Fruit fly (Drosophila melanogaster) whole organism, embryonic: ENCODE measurements around the gene CG3815.

Experiments
- ATbp ChIP-seq: fragments of 200-800 bp; sonication (Bioruptor generic); optimal IDR thresholded peaks from 2 replicates; lab custom pipeline; 2017; ENCODE audit warnings: missing biosample characterization, mild to moderate bottlenecking, missing genetic modification characterization, missing genetic modification reagents
- Abd-B ChIP-seq: fragments of 200-800 bp; sonication (Bioruptor generic); optimal IDR thresholded peaks from 2 replicates; lab custom pipeline; 2018; ENCODE audit warnings: missing biosample characterization, mild to moderate bottlenecking, missing genetic modification characterization, moderate library complexity
- Adf1 ChIP-seq: fragments of 200-800 bp; sonication (Bioruptor generic); IDR thresholded peaks from 2 replicates; pipeline ENCODE4 v1.3.6; 2022; ENCODE audit warnings: missing biosample characterization, missing genetic modification characterization
- CG10959 ChIP-seq: fragments of 200-800 bp; sonication (Bioruptor generic); IDR thresholded peaks from 2 replicates; pipeline ENCODE4 v1.3.6; 2022; ENCODE audit warnings: missing biosample characterization, missing genetic modification characterization
- CG12071 ChIP-seq: fragments of 200-800 bp; sonication (Bioruptor generic); optimal IDR thresholded peaks from 3 replicates; lab custom pipeline; 2018; ENCODE audit warnings: missing biosample characterization, mild to moderate bottlenecking, missing genetic modification characterization
- CG12299 ChIP-seq: fragments of 200-800 bp; sonication (Bioruptor generic); optimal IDR thresholded peaks from 2 replicates; lab custom pipeline; 2018; ENCODE audit warnings: missing biosample characterization, mild to moderate bottlenecking, missing genetic modification characterization
- CG13894 ChIP-seq: fragments of 200-800 bp; sonication (Bioruptor generic); optimal IDR thresholded peaks from 3 replicates; lab custom pipeline; 2018; ENCODE audit warnings: missing biosample characterization, mild to moderate bottlenecking, missing genetic modification characterization, moderate library complexity
- CG15514 ChIP-seq: fragments of 200-800 bp; sonication (Bioruptor generic); optimal IDR thresholded peaks from 3 replicates; lab custom pipeline; 2017; ENCODE audit warnings: missing biosample characterization, missing genetic modification characterization, mild to moderate bottlenecking, moderate library complexity, missing genetic modification reagents
- CG1603 ChIP-seq: fragments of 200-800 bp; sonication (Bioruptor generic); optimal IDR thresholded peaks from 2 replicates; lab custom pipeline; 2019; ENCODE audit warnings: missing biosample characterization, mild to moderate bottlenecking, missing genetic modification characterization, moderate library complexity
- CG2199 ChIP-seq: fragments of 200-800 bp; sonication (Bioruptor generic); IDR thresholded peaks from 3 replicates; pipeline ENCODE4 v1.3.6; 2022; ENCODE audit warnings: missing biosample characterization, missing genetic modification characterization
- CG4328 ChIP-seq: fragments of 200-800 bp; sonication (Bioruptor generic); optimal IDR thresholded peaks from 3 replicates; lab custom pipeline; 2017; ENCODE audit warnings: missing biosample characterization, missing genetic modification reagents, missing genetic modification characterization
- CG4820 ChIP-seq: fragments of 200-800 bp; sonication (Bioruptor generic); optimal IDR thresholded peaks from 3 replicates; lab custom pipeline; 2016; ENCODE audit warnings: missing biosample characterization, missing genetic modification characterization
- CG6272 ChIP-seq: fragments of 200-800 bp; sonication (Bioruptor generic); IDR thresholded peaks from 2 replicates; pipeline ENCODE4 v1.3.6; 2022; ENCODE audit warnings: missing biosample characterization, missing genetic modification characterization
- CG6854 ChIP-seq: fragments of 200-800 bp; sonication (Bioruptor generic); optimal IDR thresholded peaks from 3 replicates; lab custom pipeline; 2017; ENCODE audit warnings: missing biosample characterization, mild to moderate bottlenecking, missing genetic modification characterization
- CG8089 ChIP-seq: fragments of 200-800 bp; sonication (Bioruptor generic); optimal IDR thresholded peaks from 3 replicates; lab custom pipeline; 2016; ENCODE audit warnings: missing biosample characterization, missing genetic modification characterization
- CG8388 ChIP-seq: fragments of 200-800 bp; sonication (Bioruptor generic); optimal IDR thresholded peaks from 2 replicates; lab custom pipeline; 2019; ENCODE audit warnings: missing biosample characterization, mild to moderate bottlenecking, missing genetic modification characterization, moderate library complexity
- Chrac-16 ChIP-seq: fragments of 200-800 bp; sonication (Bioruptor generic); optimal IDR thresholded peaks from 3 replicates; lab custom pipeline; 2016; ENCODE audit warnings: missing biosample characterization, missing genetic modification characterization
- D19B ChIP-seq: fragments of 200-800 bp; sonication (Bioruptor generic); optimal IDR thresholded peaks from 2 replicates; lab custom pipeline; 2017; ENCODE audit warnings: missing biosample characterization, mild to moderate bottlenecking, missing genetic modification characterization
- Dll ChIP-seq: fragments of 200-800 bp; sonication (Bioruptor generic); IDR thresholded peaks from 4 replicates; pipeline ENCODE4 v1.3.6; 2022; ENCODE audit warnings: missing biosample characterization, missing genetic modification characterization; ENCODE audit not compliant: partially characterized antibody
- Drgx ChIP-seq: fragments of 200-800 bp; sonication (Bioruptor generic); IDR thresholded peaks from 2 replicates; pipeline ENCODE4 v1.3.6; 2022; ENCODE audit warnings: missing biosample characterization, missing genetic modification characterization
- Hey ChIP-seq: fragments of 200-800 bp; sonication (Bioruptor generic); optimal IDR thresholded peaks from 3 replicates; lab custom pipeline; 2018; ENCODE audit warnings: missing biosample characterization, mild to moderate bottlenecking, missing genetic modification characterization
- Hmr ChIP-seq: fragments of 200-800 bp; sonication (Bioruptor generic); optimal IDR thresholded peaks from 3 replicates; lab custom pipeline; 2017; ENCODE audit warnings: mild to moderate bottlenecking, missing biosample characterization, missing genetic modification reagents, missing genetic modification characterization
- Jarid2 ChIP-seq: fragments of 200-800 bp; sonication (Bioruptor generic); optimal IDR thresholded peaks from 3 replicates; lab custom pipeline; 2017; ENCODE audit warnings: mild to moderate bottlenecking, missing biosample characterization, missing genetic modification reagents, missing genetic modification characterization
- Myb ChIP-seq: fragments of 200-800 bp; sonication (Bioruptor generic); optimal IDR thresholded peaks from 2 replicates; lab custom pipeline; 2016; ENCODE audit warnings: missing biosample characterization, missing genetic modification characterization
- Neu2 ChIP-seq: fragments of 200-800 bp; sonication (Bioruptor generic); optimal IDR thresholded peaks from 3 replicates; lab custom pipeline; 2016; ENCODE audit warnings: missing biosample characterization, missing genetic modification characterization, borderline replicate concordance
- Scr ChIP-seq: fragments of 200-800 bp; sonication (Bioruptor generic); IDR thresholded peaks from 2 replicates; pipeline ENCODE4 v1.3.6; 2022; ENCODE audit warnings: missing biosample characterization, missing genetic modification characterization; ENCODE audit not compliant: partially characterized antibody
- Side ChIP-seq: fragments of 200-800 bp; sonication (Bioruptor generic); optimal IDR thresholded peaks from 2 replicates; lab custom pipeline; 2016; ENCODE audit warnings: missing biosample characterization, missing genetic modification characterization
- Sry-β ChIP-seq: fragments of 200-800 bp; sonication (Bioruptor generic); optimal IDR thresholded peaks from 2 replicates; lab custom pipeline; 2018; ENCODE audit warnings: missing biosample characterization, mild to moderate bottlenecking, missing genetic modification characterization, moderate library complexity
- Tbp ChIP-seq: fragments of >200 bp; optimal IDR thresholded peaks from 2 replicates; lab custom pipeline; 2018; ENCODE audit warnings: missing biosample characterization, missing genetic modification characterization
- Usf ChIP-seq: fragments of 200-800 bp; sonication (Bioruptor generic); optimal IDR thresholded peaks from 2 replicates; lab custom pipeline; 2017; ENCODE audit warnings: missing genotype, missing biosample characterization, missing genetic modification characterization
- Vsx1 ChIP-seq: fragments of 200-800 bp; sonication (Bioruptor generic); optimal IDR thresholded peaks from 2 replicates; lab custom pipeline; 2017; ENCODE audit warnings: missing biosample characterization, mild to moderate bottlenecking, missing genetic modification characterization, missing genetic modification reagents
- Xbp1 ChIP-seq: fragments of 200-800 bp; sonication (Bioruptor generic); optimal IDR thresholded peaks from 3 replicates; lab custom pipeline; 2016; ENCODE audit warnings: missing biosample characterization, mild to moderate bottlenecking, missing genetic modification characterization
- ara ChIP-seq: fragments of 200-800 bp; sonication (Bioruptor generic); IDR thresholded peaks from 2 replicates; pipeline ENCODE4 v1.3.6; 2022; ENCODE audit warnings: missing biosample characterization, missing genetic modification characterization
- bcd ChIP-seq: fragments of 200-800 bp; sonication (Bioruptor generic); optimal IDR thresholded peaks from 2 replicates; lab custom pipeline; 2017; ENCODE audit warnings: missing biosample characterization, mild to moderate bottlenecking, missing genetic modification characterization
- bowl ChIP-seq: fragments of 200-800 bp; sonication (Bioruptor generic); IDR thresholded peaks from 2 replicates; pipeline ENCODE4 v1.3.6; 2022; ENCODE audit warnings: missing biosample characterization, missing genetic modification characterization
- crc ChIP-seq: fragments of 200-800 bp; sonication (Bioruptor generic); optimal IDR thresholded peaks from 2 replicates; lab custom pipeline; 2016; ENCODE audit warnings: missing biosample characterization, missing genetic modification characterization
- danr ChIP-seq: fragments of 200-800 bp; sonication (Bioruptor generic); IDR thresholded peaks from 2 replicates; pipeline ENCODE4 v1.3.6; 2022; ENCODE audit warnings: missing biosample characterization, missing genetic modification characterization
- eve ChIP-seq, 2 experiments: fragments of >200 bp; optimal IDR thresholded peaks; 2 replicates each; lab custom pipeline; 2017; ENCODE audit warnings: missing biosample characterization in 2 of 2, missing genetic modification characterization in 2 of 2
- fd3F ChIP-seq: fragments of 200-800 bp; sonication (Bioruptor generic); optimal IDR thresholded peaks from 2 replicates; lab custom pipeline; 2018; ENCODE audit warnings: missing biosample characterization, mild to moderate bottlenecking, missing genetic modification characterization, moderate library complexity
- gcm ChIP-seq: fragments of 200-800 bp; sonication (Bioruptor generic); optimal IDR thresholded peaks from 2 replicates; lab custom pipeline; 2019; ENCODE audit warnings: missing biosample characterization, mild to moderate bottlenecking, missing genetic modification characterization, moderate library complexity
- gro ChIP-seq: fragments of 200-800 bp; sonication (Bioruptor generic); optimal IDR thresholded peaks from 2 replicates; lab custom pipeline; 2016; ENCODE audit warnings: missing biosample characterization, missing genetic modification characterization
- jing ChIP-seq: fragments of 200-800 bp; sonication (Bioruptor generic); optimal IDR thresholded peaks from 2 replicates; lab custom pipeline; 2018; ENCODE audit warnings: missing biosample characterization, mild to moderate bottlenecking, missing genetic modification characterization
- jumu ChIP-seq: fragments of 200-800 bp; sonication (Bioruptor generic); optimal IDR thresholded peaks from 3 replicates; lab custom pipeline; 2016; ENCODE audit warnings: missing biosample characterization, missing genetic modification characterization
- mld ChIP-seq: fragments of 200-800 bp; sonication (Bioruptor generic); IDR thresholded peaks from 3 replicates; pipeline ENCODE4 v1.3.6; 2022; ENCODE audit warnings: missing biosample characterization, missing genetic modification characterization; ENCODE audit not compliant: partially characterized antibody
- nau ChIP-seq: fragments of 200-800 bp; sonication (Bioruptor generic); optimal IDR thresholded peaks from 3 replicates; lab custom pipeline; 2017; ENCODE audit warnings: missing biosample characterization, mild to moderate bottlenecking, missing genetic modification characterization, missing genetic modification reagents
- pan ChIP-seq, 4 experiments: fragments of >200 bp in 3 of 4; fragments of 200-800 bp in 1 of 4; sonication (Bioruptor generic) in 1 of 4; optimal IDR thresholded peaks in 3 of 4; IDR thresholded peaks in 1 of 4; 2 replicates each; pipeline versions ENCODE4 v1.3.6 to Lab custom; 2017 to 2022; ENCODE audit warnings: missing biosample characterization in 2 of 4, missing genetic modification characterization in 2 of 4, mixed read lengths in 1 of 4
- slou ChIP-seq: fragments of 200-800 bp; sonication (Bioruptor generic); optimal IDR thresholded peaks from 3 replicates; lab custom pipeline; 2016; ENCODE audit warnings: missing biosample characterization, missing genetic modification characterization
- so ChIP-seq: fragments of 200-800 bp; sonication (Bioruptor generic); IDR thresholded peaks from 3 replicates; pipeline ENCODE4 v1.3.6; 2022; ENCODE audit warnings: missing biosample characterization, missing genetic modification characterization
- sob ChIP-seq: fragments of 200-800 bp; sonication (Bioruptor generic); IDR thresholded peaks from 2 replicates; pipeline ENCODE4 v1.3.6; 2022; ENCODE audit warnings: missing biosample characterization, missing genetic modification characterization
- wek ChIP-seq: fragments of 200-800 bp; sonication (Bioruptor generic); optimal IDR thresholded peaks from 3 replicates; lab custom pipeline; 2018; ENCODE audit warnings: missing biosample characterization, mild to moderate bottlenecking, missing genetic modification characterization, moderate library complexity

The CG3815 gene

DNA sequence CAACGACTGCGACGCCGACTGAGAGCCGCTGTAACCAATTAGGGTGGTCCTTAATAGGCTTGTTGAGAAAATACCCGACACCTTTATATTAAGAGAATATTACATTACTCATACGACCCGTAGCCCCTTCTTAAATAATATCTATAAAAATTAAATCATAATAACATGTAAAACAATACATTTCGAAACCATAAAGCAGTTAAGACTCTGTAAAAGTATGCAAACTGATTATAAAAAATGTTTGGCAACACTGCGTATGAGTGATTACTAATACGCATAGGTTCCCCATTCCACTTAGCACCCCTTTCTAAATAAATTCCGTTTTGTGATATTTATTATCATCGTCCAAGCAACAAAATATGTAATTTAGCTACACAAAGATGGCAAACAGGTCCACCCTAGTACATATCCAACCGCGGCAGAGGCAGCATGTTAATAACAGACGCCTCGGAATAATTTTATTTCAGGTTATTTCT lies 45.4 kb downstream of the CG3815 start (continued):
- TF ChIP-seq CG12071 (peak; percentile 42), CG6272 (GFP tag; lab: Robert Waterston, UW) (no peak), CG10959 (GFP tag; lab: Robert Waterston, UW) (no peak), gcm (GFP tag; lab: Kevin White, UChicago) (peak; percentile 71), Dll (GFP tag; lab: Robert Waterston, UW) (no peak), Hey (tag; lab: Kevin White, UChicago) (no peak), Drgx (GFP tag; lab: Robert Waterston, UW) (peak; percentile 60), nau (peak; percentile 81), bowl (GFP tag; lab: Robert Waterston, UW) (0 out of 2 replicates have a peak, but pooled peaks have one; percentile 43), ara (GFP tag; lab: Robert Waterston, UW) (no peak), fd3F (GFP tag; lab: Kevin White, UChicago) (peak; percentile 66), Scr (GFP tag; lab: Robert Waterston, UW) (no peak), Vsx1 (GFP tag; lab: Kevin White, UChicago) (peak; percentile 61), mld (GFP tag; lab: Robert Waterston, UW) (no peak), Hmr (GFP tag; lab: Kevin White, UChicago) (peak; percentile 87), gro (GFP tag; lab: Kevin White, UChicago) (no peak), D19B (GFP tag; lab: Kevin White, UChicago) (peak; percentile 71), Jarid2 (GFP tag; lab: Kevin White, UChicago) (peak; percentile 32), Usf (peak; percentile 67), so (peak; percentile 53; the same call in 2 of the 3 replicates), ATbp (peak; percentile 62), Xbp1 (GFP tag; lab: Kevin White, UChicago) (peak; percentile 56), Tbp (GFP tag; lab: Kevin White, UChicago) (no peak), CG4820 (GFP tag; lab: Kevin White, UChicago) (peak; percentile 27), Abd-B (peak; percentile 18), jumu (GFP tag; lab: Kevin White, UChicago) (peak; percentile 14), CG13894 (peak; percentile 44), pan (optimal IDR thresholded peaks at IDR 0.05; lab: Kevin White, UChicago) (no peak), pan (GFP tag; optimal IDR thresholded peaks at IDR 0.05 in 1 of 2, IDR thresholded peaks at IDR 0.05 in 1 of 2) (peak in 1 of 2 experiments; percentile 38), CG1603 (tag; lab: Kevin White, UChicago) (peak; percentile 27), CG6854 (peak; percentile 74), Neu2 (GFP tag; lab: Kevin White, UChicago) (no peak), bcd (GFP tag; lab: Kevin White, UChicago) (peak; percentile 73), Side (GFP tag; lab: Kevin White, UChicago) (no peak), Sry-β (GFP tag; lab: Kevin White, UChicago) (no peak), CG15514 (GFP tag; lab: Kevin White, UChicago) (peak; percentile 58), sob (peak; percentile 39), CG2199 (GFP tag; lab: Robert Waterston, UW) (no peak), wek (GFP tag; lab: Kevin White, UChicago) (peak; percentile 5), CG12299 (tag; lab: Kevin White, UChicago) (peak; percentile 30), jing (GFP tag; lab: Kevin White, UChicago) (peak; percentile 9), danr (GFP tag; lab: Robert Waterston, UW) (no peak), Adf1 (GFP tag; lab: Robert Waterston, UW) (no peak), Chrac-16 (GFP tag; lab: Kevin White, UChicago) (peak; percentile 48), CG8388 (GFP tag; lab: Kevin White, UChicago) (peak; percentile 61), Myb (no peak), slou (GFP tag; lab: Kevin White, UChicago) (no peak), crc (GFP tag; lab: Kevin White, UChicago) (peak; percentile 13), CG4328 (GFP tag; lab: Kevin White, UChicago) (peak; percentile 82), CG8089 (GFP tag; lab: Kevin White, UChicago) (no peak), eve (GFP tag; optimal IDR thresholded peaks at IDR 0.05; lab: Kevin White, UChicago) (no peak)
